Worm (Caenorhabditis elegans) whole organism, L2 larva: ENCODE measurements around the gene tbg-1.

ENCODE experiments used
- C34F6.9 ChIP-seq: fragments of 150-350 bp; optimal IDR thresholded peaks from 2 replicates; lab custom pipeline; 2014; ENCODE audit warnings: missing biosample characterization, missing genetic modification characterization
- F13H6.1 ChIP-seq: sonication (generic microtip); optimal IDR thresholded peaks from 2 replicates; lab custom pipeline; 2016; ENCODE audit warnings: missing genetic modification characterization, missing compliant biosample characterization
- R02D3.7 ChIP-seq: fragments of 150-350 bp; optimal IDR thresholded peaks from 2 replicates; lab custom pipeline; 2014; ENCODE audit warnings: missing biosample characterization, missing genetic modification characterization
- Y55F3AM.14 ChIP-seq: fragments of 200-800 bp; sonication (Bioruptor generic); optimal IDR thresholded peaks from 2 replicates; lab custom pipeline; 2018; ENCODE audit warnings: mild to moderate bottlenecking, missing genetic modification characterization, missing compliant biosample characterization
- alr-1 ChIP-seq: fragments of 150-350 bp; optimal IDR thresholded peaks from 2 replicates; lab custom pipeline; 2014; ENCODE audit warnings: missing biosample characterization, missing genetic modification characterization
- aly-2 ChIP-seq: fragments of 150-350 bp; optimal IDR thresholded peaks from 2 replicates; lab custom pipeline; 2014; ENCODE audit warnings: missing biosample characterization, missing genetic modification characterization
- ama-1 ChIP-seq: fragments of 150-350 bp; optimal IDR thresholded peaks from 2 replicates; lab custom pipeline; 2018; ENCODE audit warnings: inconsistent platforms
- blmp-1 ChIP-seq: sonication (generic microtip); optimal IDR thresholded peaks from 2 replicates; lab custom pipeline; 2017; ENCODE audit warnings: missing genetic modification characterization, mild to moderate bottlenecking, missing compliant biosample characterization, antibody characterized with exemption, moderate library complexity; ENCODE audit not compliant: insufficient read depth
- ceh-16 ChIP-seq: fragments of 150-350 bp; optimal IDR thresholded peaks from 2 replicates; lab custom pipeline; 2014; ENCODE audit warnings: missing biosample characterization, missing genetic modification characterization
- crh-2 ChIP-seq: sonication (generic microtip); optimal IDR thresholded peaks from 2 replicates; lab custom pipeline; 2017; ENCODE audit warnings: missing biosample characterization, missing genetic modification characterization
- dmd-4 ChIP-seq: sonication (generic microtip); optimal IDR thresholded peaks from 2 replicates; lab custom pipeline; 2017; ENCODE audit warnings: missing biosample characterization, missing genetic modification characterization
- egl-27 ChIP-seq: sonication (generic microtip); optimal IDR thresholded peaks from 3 replicates; lab custom pipeline; 2017; ENCODE audit warnings: missing biosample characterization, missing genetic modification reagents, missing genetic modification characterization
- elt-1 ChIP-seq: fragments of 150-350 bp; optimal IDR thresholded peaks from 2 replicates; lab custom pipeline; 2014; ENCODE audit warnings: missing biosample characterization, missing genetic modification characterization
- elt-3 ChIP-seq: sonication (generic microtip); optimal IDR thresholded peaks from 2 replicates; lab custom pipeline; 2017; ENCODE audit warnings: missing biosample characterization, missing genetic modification characterization
- fos-1 ChIP-seq: fragments of 150-350 bp; optimal IDR thresholded peaks from 2 replicates; lab custom pipeline; 2014; ENCODE audit warnings: missing biosample characterization, missing genetic modification characterization
- gmeb-1 ChIP-seq: fragments of 150-350 bp; optimal IDR thresholded peaks from 2 replicates; lab custom pipeline; 2014; ENCODE audit warnings: missing biosample characterization, missing genetic modification characterization
- lin-11 ChIP-seq: fragments of 150-350 bp; sonication (generic microtip); optimal IDR thresholded peaks from 2 replicates; lab custom pipeline; 2014; ENCODE audit warnings: missing biosample characterization, missing genetic modification characterization, inconsistent platforms, mixed read lengths
- lin-13 ChIP-seq: fragments of 150-350 bp; optimal IDR thresholded peaks from 2 replicates; lab custom pipeline; 2014; ENCODE audit warnings: missing biosample characterization, missing genetic modification reagents, missing genetic modification characterization
- lsy-2 ChIP-seq, 2 experiments: fragments of 150-350 bp in 1 of 2; sonication (generic microtip) in 1 of 2; optimal IDR thresholded peaks; 2 replicates each; lab custom pipeline; 2014 to 2017; ENCODE audit warnings: missing biosample characterization in 2 of 2, missing genetic modification characterization in 2 of 2
- mab-5 ChIP-seq: fragments of 150-350 bp; optimal IDR thresholded peaks from 2 replicates; lab custom pipeline; 2014; ENCODE audit warnings: missing biosample characterization, missing genetic modification characterization
- mdl-1 ChIP-seq, 2 experiments: fragments of 150-350 bp in 1 of 2; sonication (generic microtip) in 1 of 2; optimal IDR thresholded peaks; 2 replicates each; lab custom pipeline; 2017; ENCODE audit warnings: missing biosample characterization in 2 of 2, missing genetic modification characterization in 2 of 2
- nhr-10 ChIP-seq: sonication (generic microtip); optimal IDR thresholded peaks from 2 replicates; lab custom pipeline; 2017; ENCODE audit warnings: missing biosample characterization, missing genetic modification characterization
- nhr-11 ChIP-seq: fragments of 150-350 bp; optimal IDR thresholded peaks from 2 replicates; lab custom pipeline; 2014; ENCODE audit warnings: missing biosample characterization, missing genetic modification characterization
- nhr-129 ChIP-seq: fragments of 150-350 bp; optimal IDR thresholded peaks from 2 replicates; lab custom pipeline; 2014; ENCODE audit warnings: missing biosample characterization, missing genetic modification characterization
- nhr-21 ChIP-seq: fragments of 150-350 bp; optimal IDR thresholded peaks from 2 replicates; lab custom pipeline; 2014; ENCODE audit warnings: missing biosample characterization, missing genetic modification characterization
- nhr-23 ChIP-seq: fragments of 150-350 bp; optimal IDR thresholded peaks from 2 replicates; lab custom pipeline; 2014; ENCODE audit warnings: missing biosample characterization, missing genetic modification reagents, missing genetic modification characterization
- nhr-237 ChIP-seq: fragments of 150-350 bp; optimal IDR thresholded peaks from 2 replicates; lab custom pipeline; 2014; ENCODE audit warnings: missing biosample characterization, missing genetic modification characterization
- nhr-25 ChIP-seq: fragments of 150-350 bp; sonication (generic microtip); optimal IDR thresholded peaks from 3 replicates; lab custom pipeline; 2014; ENCODE audit warnings: missing biosample characterization, missing genetic modification characterization
- nhr-6 ChIP-seq: fragments of 150-350 bp; optimal IDR thresholded peaks from 2 replicates; lab custom pipeline; 2014; ENCODE audit warnings: missing biosample characterization, missing genetic modification characterization
- nhr-77 ChIP-seq: fragments of 150-350 bp; optimal IDR thresholded peaks from 2 replicates; lab custom pipeline; 2014; ENCODE audit warnings: missing biosample characterization, missing genetic modification characterization
- sem-4 ChIP-seq: fragments of 150-350 bp; optimal IDR thresholded peaks from 2 replicates; lab custom pipeline; 2014; ENCODE audit warnings: missing biosample characterization, missing genetic modification reagents, missing genetic modification characterization
- skn-1 ChIP-seq: sonication (generic microtip); optimal IDR thresholded peaks from 2 replicates; lab custom pipeline; 2017; ENCODE audit warnings: missing biosample characterization, missing genetic modification characterization
- sma-3 ChIP-seq: sonication (generic microtip); optimal IDR thresholded peaks from 2 replicates; lab custom pipeline; 2016; ENCODE audit warnings: missing genetic modification reagents, missing genetic modification characterization, missing compliant biosample characterization
- sma-9 ChIP-seq, 2 experiments: fragments of 150-350 bp in 1 of 2; sonication (generic microtip) in 1 of 2; optimal IDR thresholded peaks; 2 replicates each; lab custom pipeline; 2014 to 2016; ENCODE audit warnings: missing genetic modification characterization in 2 of 2, mild to moderate bottlenecking in 1 of 2, missing biosample characterization in 1 of 2, missing compliant biosample characterization in 1 of 2, missing genetic modification reagents in 1 of 2, moderate library complexity in 1 of 2
- unc-39 ChIP-seq: fragments of 150-350 bp; optimal IDR thresholded peaks from 2 replicates; lab custom pipeline; 2014; ENCODE audit warnings: missing biosample characterization, missing genetic modification characterization
- unc-55 ChIP-seq: fragments of 150-350 bp; sonication (generic microtip); optimal IDR thresholded peaks from 3 replicates; lab custom pipeline; 2014; ENCODE audit warnings: missing biosample characterization, missing genetic modification reagents, missing genetic modification characterization
- unc-62 ChIP-seq: fragments of 150-350 bp; optimal IDR thresholded peaks from 2 replicates; lab custom pipeline; 2014; ENCODE audit warnings: missing biosample characterization, missing genetic modification reagents, missing genetic modification characterization
- ztf-4 ChIP-seq: fragments of 150-350 bp; optimal IDR thresholded peaks from 2 replicates; lab custom pipeline; 2014; ENCODE audit warnings: missing biosample characterization, missing genetic modification characterization

The tbg-1 gene

DNA sequence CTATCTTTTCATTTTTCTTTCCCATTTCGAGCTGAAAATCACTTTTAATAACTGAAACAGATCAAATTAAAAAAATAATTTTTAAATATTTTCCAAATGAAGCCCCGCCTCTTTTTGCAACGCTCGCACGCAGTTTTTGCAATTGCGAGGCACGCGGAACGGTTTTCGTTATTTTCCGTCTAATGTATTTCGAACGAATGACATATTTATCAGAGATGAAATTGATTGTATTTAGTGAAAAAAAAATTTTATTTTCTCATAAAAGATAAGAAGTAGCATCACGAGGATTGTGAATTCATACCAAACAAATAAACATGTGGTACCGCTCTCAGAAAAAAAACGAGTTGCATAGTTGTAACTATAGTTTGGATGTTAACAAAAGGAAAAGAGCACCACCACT is 901 bp upstream of the tbg-1 start, which contains the start of gene rpac-19:
rpac-19 (minus strand) TSS at position 31 of the 400 bp plus-strand sequence.
- TF ChIP-seq C34F6.9 (peak; percentile 63), ztf-4 (peak; percentile 55), nhr-237 (tag; lab: Kevin White, UChicago) (peak; percentile 19), gmeb-1 (tag; lab: Kevin White, UChicago) (peak; percentile 80), elt-3 (tag; lab: Kevin White, UChicago) (no peak), nhr-10 (no peak), lin-13 (peak; percentile 72), crh-2 (tag; lab: Kevin White, UChicago) (peak; percentile 75), mab-5 (no peak), ama-1 (peak; percentile 64), R02D3.7 (tag; lab: Kevin White, UChicago) (no peak), dmd-4 (tag; lab: Kevin White, UChicago) (no peak), lsy-2 (tag; optimal IDR thresholded peaks at IDR 0.05; lab: Kevin White, UChicago) (peak in 1 of 2 experiments; percentile 76), elt-1 (tag; lab: Kevin White, UChicago) (no peak), nhr-129 (peak; percentile 35), unc-55 (GFP tag; lab: Kevin White, UChicago) (peak; percentile 57), sma-9 (GFP tag; optimal IDR thresholded peaks at IDR 0.05; lab: Kevin White, UChicago) (peak; percentile 69), sma-9 (tag; optimal IDR thresholded peaks at IDR 0.05; lab: Kevin White, UChicago) (no peak), sem-4 (tag; lab: Kevin White, UChicago) (peak; percentile 77), fos-1 (tag; lab: Kevin White, UChicago) (peak; percentile 4), F13H6.1 (tag; lab: Kevin White, UChicago) (peak; percentile 72), blmp-1 (tag; lab: Kevin White, UChicago) (no peak), nhr-77 (tag; lab: Kevin White, UChicago) (no peak), Y55F3AM.14 (peak; percentile 17), nhr-25 (tag; lab: Kevin White, UChicago) (peak; percentile 58), sma-3 (GFP tag; lab: Kevin White, UChicago) (peak; percentile 85), skn-1 (tag; lab: Kevin White, UChicago) (peak; percentile 66), egl-27 (tag; lab: Kevin White, UChicago) (peak; percentile 6)

DNA sequence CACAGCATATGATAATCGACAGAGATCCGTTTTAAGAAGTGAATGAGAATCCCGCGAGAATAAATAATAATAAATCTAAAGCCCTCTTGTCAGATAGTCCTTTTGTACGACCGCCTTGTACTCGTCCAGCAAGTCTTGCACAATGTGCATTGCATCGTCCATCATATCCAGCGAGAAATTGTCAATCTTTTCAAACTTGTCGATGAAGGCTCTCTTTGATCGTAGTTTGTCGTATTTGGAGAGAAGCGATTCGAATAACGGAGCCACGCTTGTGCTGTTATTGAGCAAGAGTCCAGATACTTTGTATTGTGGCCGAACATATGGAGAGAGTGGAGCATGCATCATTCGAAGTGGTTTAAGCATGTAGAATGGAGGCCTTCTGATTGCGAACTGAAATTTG is 2.4 kb downstream of the tbg-1 start:
- TF ChIP-seq gmeb-1 (tag; lab: Kevin White, UChicago) (no peak), mdl-1 (tag; optimal IDR thresholded peaks at IDR 0.05; lab: Kevin White, UChicago) (no peak), ama-1 (no peak), unc-55 (GFP tag; lab: Kevin White, UChicago) (no peak), nhr-129 (peak; percentile 4), nhr-6 (tag; lab: Kevin White, UChicago) (no peak), ztf-4 (peak; percentile 3), nhr-21 (no peak), mab-5 (no peak), dmd-4 (tag; lab: Kevin White, UChicago) (no peak), unc-39 (tag; lab: Kevin White, UChicago) (no peak), sem-4 (tag; lab: Kevin White, UChicago) (no peak), ceh-16 (tag; lab: Kevin White, UChicago) (no peak)
- TF ChIP-seq, all 48 proteins: peak for 2

DNA sequence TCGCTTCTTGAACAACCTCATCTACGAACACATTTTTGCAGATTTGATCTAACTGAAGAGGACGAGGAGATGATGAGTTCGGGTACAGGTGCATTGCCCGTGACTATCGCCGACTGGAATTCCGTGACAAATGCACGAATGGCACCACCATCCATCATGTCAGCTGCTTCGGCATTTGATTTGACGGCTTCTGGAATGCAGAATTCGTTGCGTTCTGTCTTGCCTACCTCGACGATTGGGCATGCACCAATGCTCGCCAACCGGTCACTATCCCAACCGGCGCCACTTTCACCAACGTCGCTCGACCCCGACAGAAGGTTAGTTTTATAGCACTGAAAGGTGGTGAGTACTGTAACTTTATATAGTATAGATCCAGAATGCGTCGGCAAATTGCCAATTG is 5.5 kb downstream of the tbg-1 start:
- TF ChIP-seq nhr-6 (tag; lab: Kevin White, UChicago) (no peak), nhr-10 (no peak), ceh-16 (tag; lab: Kevin White, UChicago) (no peak)

DNA sequence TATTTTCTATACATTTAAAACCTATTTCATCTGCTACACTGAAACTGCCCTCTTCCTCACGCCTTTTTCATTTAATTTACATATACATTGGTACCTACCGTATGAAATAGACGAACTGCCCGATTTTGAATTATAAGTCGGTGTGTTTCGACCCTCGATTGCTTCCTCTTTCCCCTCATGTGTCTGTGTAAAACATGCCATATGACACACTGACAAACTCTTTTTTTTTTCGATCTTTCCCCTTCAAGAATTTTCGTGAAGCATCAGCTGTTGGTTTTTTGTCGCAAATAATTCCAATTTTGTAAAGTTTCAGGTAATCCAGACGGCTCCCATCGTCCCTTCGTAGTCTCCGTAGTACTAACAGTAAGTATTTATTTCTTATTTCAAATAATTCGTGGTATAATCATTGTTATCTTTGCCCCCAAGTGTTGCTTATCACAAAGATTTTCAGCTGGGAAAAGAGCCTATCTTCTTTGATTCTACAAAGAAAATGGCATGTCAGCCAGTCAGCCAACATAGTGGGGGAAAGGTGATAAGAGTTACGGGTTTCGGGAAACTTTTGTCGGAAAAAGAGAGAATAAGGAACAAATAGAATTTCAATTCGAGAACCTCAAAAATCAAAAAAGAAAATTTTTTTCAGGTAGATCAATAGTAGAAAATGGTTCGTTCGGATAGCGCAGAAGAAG is 7.0 kb downstream of the tbg-1 start:
- TF ChIP-seq sma-9 (GFP tag; optimal IDR thresholded peaks at IDR 0.05; lab: Kevin White, UChicago) (peak; percentile 29), sma-9 (tag; optimal IDR thresholded peaks at IDR 0.05; lab: Kevin White, UChicago) (no peak), nhr-77 (tag; lab: Kevin White, UChicago) (no peak), fos-1 (tag; lab: Kevin White, UChicago) (peak; percentile 87), unc-39 (tag; lab: Kevin White, UChicago) (no peak), nhr-21 (no peak), R02D3.7 (tag; lab: Kevin White, UChicago) (no peak), nhr-11 (tag; lab: Kevin White, UChicago) (no peak), ama-1 (no peak), lin-11 (no peak), nhr-129 (peak; percentile 25), nhr-6 (tag; lab: Kevin White, UChicago) (no peak), crh-2 (tag; lab: Kevin White, UChicago) (peak; percentile 27), nhr-23 (tag; lab: Kevin White, UChicago) (no peak), F13H6.1 (tag; lab: Kevin White, UChicago) (peak; percentile 25), lin-13 (no peak), Y55F3AM.14 (no peak), alr-1 (no peak), aly-2 (tag; lab: Kevin White, UChicago) (no peak), unc-62 (GFP tag; lab: Kevin White, UChicago) (no peak), mdl-1 (tag; optimal IDR thresholded peaks at IDR 0.05; lab: Kevin White, UChicago) (no peak)
